Worm (Caenorhabditis elegans): ENCODE results near the gene sdz-33.

Gene sdz-33

DNA sequence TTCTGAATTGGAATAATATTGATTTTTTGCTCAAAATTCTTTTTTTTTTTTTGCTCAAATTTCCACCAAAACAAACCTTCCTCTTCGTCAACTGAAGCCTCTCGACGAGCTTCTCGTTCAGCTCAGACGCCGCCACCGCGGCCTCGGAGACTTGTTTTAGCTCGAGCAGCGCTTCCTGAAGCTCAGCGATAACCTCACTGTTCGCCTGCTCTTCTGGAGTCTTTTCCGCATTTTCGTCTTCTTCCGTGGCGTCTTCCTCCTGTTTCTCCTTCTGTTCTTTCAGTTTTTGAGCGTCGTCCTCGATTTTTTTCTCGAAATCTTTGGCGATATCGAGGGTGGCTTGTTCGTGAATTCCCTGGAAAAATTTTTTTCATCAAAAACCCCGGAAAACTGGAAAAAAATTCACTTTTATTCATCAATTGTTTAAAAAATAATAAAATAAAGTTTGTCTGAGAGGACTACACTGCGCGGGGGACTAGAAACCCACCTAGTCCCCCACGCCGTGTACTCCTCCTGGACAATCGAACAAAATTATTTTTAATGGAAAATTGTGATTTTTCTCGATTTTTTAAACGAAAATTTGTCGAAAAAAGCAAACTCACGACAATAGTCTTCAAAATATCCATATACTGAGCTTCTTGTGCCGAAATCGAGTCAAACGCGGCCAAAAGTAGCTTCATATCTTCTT, 38.9 kb downstream of the sdz-33 start (continued):
- TF ChIP-seq madf-3 (GFP tag; IDR thresholded peaks at IDR 0.05) (0 out of 2 replicates have a peak, but pooled peaks have one; percentile 69), sea-2 (GFP tag; IDR thresholded peaks at IDR 0.05) (no peak), ztf-28 (GFP tag; IDR thresholded peaks at IDR 0.05) (no peak), fkh-3 (tag; optimal IDR thresholded peaks at IDR 0.05) (no peak), mel-28 (tag; optimal IDR thresholded peaks at IDR 0.05; ENCODE audit: borderline replicate concordance) (no peak), F52B5.7 (tag; optimal IDR thresholded peaks at IDR 0.05) (peak; percentile 5), ekl-4 (GFP tag; IDR thresholded peaks at IDR 0.05) (peak; percentile 41; the same call in 1 of the 2 replicates), lir-1 (GFP tag; conservative IDR thresholded peaks at IDR 0.05) (peak; percentile 89), him-1 (tag; optimal IDR thresholded peaks at IDR 0.05) (peak; percentile 51), lag-1 (GFP tag; IDR thresholded peaks at IDR 0.05) (0 out of 2 replicates have a peak, but pooled peaks have one; percentile 54), tbp1 (GFP tag; optimal IDR thresholded peaks at IDR 0.05) (peak; percentile 39), bed-2 (GFP tag; IDR thresholded peaks at IDR 0.05) (peak; percentile 35; the same call in 1 of the 2 replicates), ztf-26 (tag; optimal IDR thresholded peaks at IDR 0.05) (peak; percentile 37), snpc-1.1 (tag; optimal IDR thresholded peaks at IDR 0.05; ENCODE audit: insufficient read depth) (no peak), lsl-1 (GFP tag; optimal IDR thresholded peaks at IDR 0.05) (peak; percentile 49), attf-3 (GFP tag; conservative IDR thresholded peaks at IDR 0.05) (no peak), T07F8.4 (tag; optimal IDR thresholded peaks at IDR 0.05) (no peak), dox-1 (GFP tag; IDR thresholded peaks at IDR 0.05) (peak; percentile 67; the same call in 1 of the 2 replicates), Y53G8AR.9 (GFP tag; conservative IDR thresholded peaks at IDR 0.05) (no peak), egl-44 (GFP tag; IDR thresholded peaks at IDR 0.05) (no peak), ceh-27 (GFP tag; optimal IDR thresholded peaks at IDR 0.05) (peak; percentile 77), nfya-2 (GFP tag; IDR thresholded peaks at IDR 0.05) (0 out of 2 replicates have a peak, but pooled peaks have one; percentile 63), madf-8 (GFP tag; conservative IDR thresholded peaks at IDR 0.05) (peak; percentile 37), madf-6 (GFP tag; IDR thresholded peaks at IDR 0.05) (peak; percentile 72), madf-10 (tag; optimal IDR thresholded peaks at IDR 0.05) (peak; percentile 51), cebp-2 (GFP tag; IDR thresholded peaks at IDR 0.05) (no peak), K11D2.4 (GFP tag; IDR thresholded peaks at IDR 0.05) (peak; percentile 77), rcor-1 (GFP tag; IDR thresholded peaks at IDR 0.05) (peak; percentile 82), xnd-1 (tag; optimal IDR thresholded peaks at IDR 0.05) (peak; percentile 37), F57A8.1 (GFP tag; optimal IDR thresholded peaks at IDR 0.05) (no peak), ztf-6 (GFP tag; IDR thresholded peaks at IDR 0.05) (0 out of 2 replicates have a peak, but pooled peaks have one; percentile 46), lsy-27 (tag; optimal IDR thresholded peaks at IDR 0.05; ENCODE audit: borderline replicate concordance, insufficient read depth) (no peak), mes-4 (tag; optimal IDR thresholded peaks at IDR 0.05) (no peak), Y56A3A.18 (GFP tag; IDR thresholded peaks at IDR 0.05) (no peak), ceh-79 (tag; optimal IDR thresholded peaks at IDR 0.05) (peak; percentile 7), B0019.2 (GFP tag; conservative IDR thresholded peaks at IDR 0.05) (0 out of 2 replicates have a peak, but pooled peaks have one; percentile 43), ceh-100 (GFP tag; IDR thresholded peaks at IDR 0.05) (peak; percentile 57; the same call in 1 of the 2 replicates), sdz-38 (tag; optimal IDR thresholded peaks at IDR 0.05) (no peak), nhr-27 (tag; optimal IDR thresholded peaks at IDR 0.05) (peak; percentile 74), hlh-12 (tag; optimal IDR thresholded peaks at IDR 0.05) (no peak), athp-1 (tag; optimal IDR thresholded peaks at IDR 0.05) (peak; percentile 79), efl-1 (GFP tag; optimal IDR thresholded peaks at IDR 0.05) (peak; percentile 12), tbx-9 (tag; optimal IDR thresholded peaks at IDR 0.05; ENCODE audit: borderline replicate concordance) (no peak), snpc-1.3 (tag; optimal IDR thresholded peaks at IDR 0.05; ENCODE audit: insufficient read depth) (no peak), aptf-2 (GFP tag; conservative IDR thresholded peaks at IDR 0.05) (0 out of 2 replicates have a peak, but pooled peaks have one; percentile 30), hmg-1.2 (GFP tag; IDR thresholded peaks at IDR 0.05) (no peak)

All from whole organism, young adult.